Fruit fly (Drosophila melanogaster): ENCODE results near the gene PlexB.

Gene PlexB

DNA sequence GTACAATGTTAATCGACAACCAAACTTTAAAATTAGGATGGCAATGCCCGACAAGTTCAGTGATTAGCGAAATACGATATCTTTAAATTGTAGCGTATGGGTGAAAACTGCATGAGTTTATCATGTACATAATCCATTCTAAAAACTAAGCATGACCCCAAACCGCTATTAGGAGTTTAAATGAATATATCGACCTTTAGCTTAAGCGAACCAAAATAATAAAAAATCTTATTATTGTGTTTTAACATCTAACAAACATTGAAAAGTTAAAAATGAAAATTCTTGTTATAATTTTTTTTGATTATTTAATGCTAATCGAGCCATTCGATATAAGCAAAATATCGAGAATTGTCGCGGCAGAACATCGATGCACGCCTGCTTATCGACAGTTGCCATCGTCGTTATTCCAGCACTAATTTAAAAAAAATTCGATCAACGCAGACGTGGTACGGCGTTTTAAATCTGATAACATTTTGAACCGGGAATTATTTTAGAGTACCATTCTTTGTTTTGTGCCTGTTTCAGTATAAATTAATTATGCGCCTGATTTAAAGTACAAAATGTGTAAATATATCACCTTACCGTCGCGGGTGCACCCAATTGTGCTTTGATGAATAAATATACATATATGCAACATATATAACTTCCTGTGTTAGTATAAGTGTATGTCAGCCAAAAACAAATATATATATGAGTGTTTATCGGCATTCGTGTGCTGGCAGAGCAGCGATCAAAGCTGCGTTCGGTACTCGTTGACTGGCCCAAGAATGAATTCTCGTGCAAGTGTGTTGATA lies 25.6 kb upstream of the PlexB start, which contains the start of gene pan (continued):
- TF ChIP-seq CG9437 (GFP tag; optimal IDR thresholded peaks at IDR 0.05) (no peak), CG17802 (tag; optimal IDR thresholded peaks at IDR 0.05) (no peak), ems (GFP tag; optimal IDR thresholded peaks at IDR 0.05) (peak; percentile 39), CG14860 (GFP tag; IDR thresholded peaks at IDR 0.05; ENCODE audit: partially characterized antibody) (peak; percentile 96), CG13287 (GFP tag; IDR thresholded peaks at IDR 0.05; ENCODE audit: partially characterized antibody) (peak; percentile 85), CG13296 (GFP tag; optimal IDR thresholded peaks at IDR 0.05) (peak; percentile 70), CG2116 (GFP tag; optimal IDR thresholded peaks at IDR 0.05) (peak; percentile 88), cg (GFP tag; optimal IDR thresholded peaks at IDR 0.05) (peak; percentile 89), lov (optimal IDR thresholded peaks at IDR 0.05) (no peak), lov (GFP tag; IDR thresholded peaks at IDR 0.05) (no peak), CG8281 (tag; optimal IDR thresholded peaks at IDR 0.05) (no peak), eve (GFP tag; optimal IDR thresholded peaks at IDR 0.05) (peak in 1 of 2 experiments; percentile 56), org-1 (GFP tag; optimal IDR thresholded peaks at IDR 0.05) (no peak), Myb (GFP tag; optimal IDR thresholded peaks at IDR 0.05) (peak; percentile 30), unc-4 (GFP tag; IDR thresholded peaks at IDR 0.05; ENCODE audit: partially characterized antibody) (peak; percentile 82), CG10959 (GFP tag; IDR thresholded peaks at IDR 0.05) (no peak), caup (GFP tag; optimal IDR thresholded peaks at IDR 0.05; ENCODE audit: severe bottlenecking) (peak; percentile 3), CG14710 (tag; optimal IDR thresholded peaks at IDR 0.05) (peak; percentile 46), YL-1 (GFP tag; optimal IDR thresholded peaks at IDR 0.05) (peak; percentile 67), pita (GFP tag; optimal IDR thresholded peaks at IDR 0.05) (peak; percentile 83), pros (GFP tag; optimal IDR thresholded peaks at IDR 0.05) (peak; percentile 28), Bgb (GFP tag; IDR thresholded peaks at IDR 0.05; ENCODE audit: partially characterized antibody) (peak; percentile 91), ac (GFP tag; optimal IDR thresholded peaks at IDR 0.05) (peak; percentile 18), CG10267 (tag; optimal IDR thresholded peaks at IDR 0.05) (peak; percentile 44), CG6765 (GFP tag; optimal IDR thresholded peaks at IDR 0.05) (peak; percentile 27), CG6791 (GFP tag; IDR thresholded peaks at IDR 0.05; ENCODE audit: partially characterized antibody) (peak; percentile 96; the same call in 2 of the 3 replicates), CG32767 (GFP tag; IDR thresholded peaks at IDR 0.05) (no peak), CG9797 (GFP tag; optimal IDR thresholded peaks at IDR 0.05) (no peak), CG2199 (GFP tag; IDR thresholded peaks at IDR 0.05) (0 out of 3 replicates have a peak, but pooled peaks have one; percentile 5), Deaf1 (tag; optimal IDR thresholded peaks at IDR 0.05) (peak; percentile 77), Stat92E (GFP tag; optimal IDR thresholded peaks at IDR 0.05) (peak in 1 of 3 experiments; percentile 52), sens (GFP tag) (peak; percentile 75), pzg (GFP tag; optimal IDR thresholded peaks at IDR 0.05) (peak; percentile 40), sc (optimal IDR thresholded peaks at IDR 0.05) (no peak), sc (GFP tag; optimal IDR thresholded peaks at IDR 0.05) (no peak), CG9727 (GFP tag; optimal IDR thresholded peaks at IDR 0.05) (no peak), nom (GFP tag; optimal IDR thresholded peaks at IDR 0.05) (peak; percentile 64), Scr (GFP tag; IDR thresholded peaks at IDR 0.05; ENCODE audit: partially characterized antibody) (peak; percentile 89), Med (GFP tag) (peak; percentile 17), CrebB (tag; optimal IDR thresholded peaks at IDR 0.05) (peak; percentile 47), Fer3 (tag; optimal IDR thresholded peaks at IDR 0.05) (no peak), sug (tag; optimal IDR thresholded peaks at IDR 0.05) (peak; percentile 6), CG3163 (GFP tag; optimal IDR thresholded peaks at IDR 0.05) (no peak), Hmr (GFP tag; optimal IDR thresholded peaks at IDR 0.05) (peak; percentile 52), exex (tag; optimal IDR thresholded peaks at IDR 0.05) (peak; percentile 15)
